Worm (Caenorhabditis elegans) whole organism, late embryonic: ENCODE measurements around the gene tmem-132.

Experiments
- ceh-14 ChIP-seq: sonication (generic microtip); optimal IDR thresholded peaks from 2 replicates; lab custom pipeline; 2016; ENCODE audit warnings: missing genotype, missing genetic modification characterization, missing compliant biosample characterization
- elt-2 ChIP-seq: sonication (generic microtip); optimal IDR thresholded peaks from 2 replicates; lab custom pipeline; 2016; ENCODE audit warnings: missing genetic modification reagents, missing genetic modification characterization, missing compliant biosample characterization
- ets-4 ChIP-seq: sonication (generic microtip); optimal IDR thresholded peaks from 2 replicates; lab custom pipeline; 2016; ENCODE audit warnings: missing genetic modification characterization, missing compliant biosample characterization
- eyg-1 ChIP-seq: sonication (generic microtip); optimal IDR thresholded peaks from 2 replicates; lab custom pipeline; 2016; ENCODE audit warnings: missing genotype, missing genetic modification characterization, missing compliant biosample characterization
- fax-1 ChIP-seq: sonication (generic microtip); optimal IDR thresholded peaks from 2 replicates; lab custom pipeline; 2016; ENCODE audit warnings: missing genotype, missing genetic modification characterization, missing compliant biosample characterization

DNA sequence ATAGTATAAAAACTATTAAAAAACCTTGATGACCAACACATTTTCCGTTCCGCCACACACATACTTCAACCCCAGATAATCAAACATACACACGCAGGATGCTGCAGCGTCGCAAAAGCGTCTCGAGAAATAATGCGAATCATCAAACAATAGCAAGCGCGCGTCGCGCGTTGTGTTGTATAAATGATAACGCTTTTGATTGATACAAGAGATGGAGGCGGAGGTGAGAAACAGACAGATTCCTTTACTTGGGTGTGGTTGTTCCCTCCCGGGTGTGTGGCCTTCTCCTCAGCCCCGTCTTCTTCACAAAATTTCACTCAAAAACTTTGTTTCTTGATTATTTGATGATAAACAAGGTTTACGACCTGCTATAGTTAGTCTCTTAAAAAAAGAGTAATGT is 40.3 kb downstream of the tmem-132 start:
- TF ChIP-seq ets-4 (tag; lab: Kevin White, UChicago): no peak
- TF ChIP-seq elt-2 (tag; lab: Kevin White, UChicago): no peak
- no peak for TF ChIP-seq ceh-14 (tag; lab: Kevin White, UChicago)
- no peak for TF ChIP-seq fax-1 (tag; lab: Kevin White, UChicago)
- no peak for TF ChIP-seq eyg-1 (tag; lab: Kevin White, UChicago)
